Fruit fly (Drosophila melanogaster) Kc167 (cell line): Measurements from ENCODE around the gene CG11178.

Experiments
- h ChIP-seq: fragments of >200 bp; optimal IDR thresholded peaks from 3 replicates; lab custom pipeline; 2018; ENCODE audit warnings: missing external identifiers
- insv ChIP-seq: fragments of >200 bp; optimal IDR thresholded peaks from 3 replicates; lab custom pipeline; 2018; ENCODE audit warnings: missing external identifiers

dm6 chrX:13635000-13635368 lies 29.5 kb downstream of the CG11178 start:
- TF ChIP-seq h (lab: Kevin White, UChicago), result no peak
- TF ChIP-seq insv (lab: Kevin White, UChicago), result no peak
